Fruit fly (Drosophila melanogaster) whole organism, pupa: ENCODE results near the gene CG32243.

Experiments
- CG10348 ChIP-seq: fragments of 200-800 bp; sonication (Bioruptor generic); IDR thresholded peaks from 2 replicates; pipeline ENCODE4 v1.3.6; 2022; ENCODE audit warnings: missing biosample characterization, missing genetic modification characterization
- CG13204 ChIP-seq: fragments of 200-800 bp; sonication (Bioruptor generic); optimal IDR thresholded peaks from 2 replicates; lab custom pipeline; 2018; ENCODE audit warnings: missing biosample characterization, mild to moderate bottlenecking, missing genetic modification characterization, moderate library complexity
- CG34367 ChIP-seq: fragments of 200-800 bp; sonication (Bioruptor generic); optimal IDR thresholded peaks from 2 replicates; lab custom pipeline; 2018; ENCODE audit warnings: missing biosample characterization, mild to moderate bottlenecking, missing genetic modification characterization
- CG4496 ChIP-seq: fragments of 200-800 bp; sonication (Bioruptor generic); IDR thresholded peaks from 3 replicates; pipeline ENCODE4 v1.3.6; 2022; ENCODE audit warnings: missing biosample characterization, missing genetic modification characterization
- CG8159 ChIP-seq: fragments of 200-800 bp; sonication (Bioruptor generic); optimal IDR thresholded peaks from 3 replicates; lab custom pipeline; 2018; ENCODE audit warnings: missing biosample characterization, mild to moderate bottlenecking, missing genetic modification characterization, moderate library complexity
- CG8301 ChIP-seq: fragments of 200-800 bp; sonication (Bioruptor generic); optimal IDR thresholded peaks from 2 replicates; lab custom pipeline; 2018; ENCODE audit warnings: missing biosample characterization, mild to moderate bottlenecking, missing genetic modification characterization
- CG9948 ChIP-seq: fragments of 200-800 bp; sonication (Bioruptor generic); optimal IDR thresholded peaks from 2 replicates; lab custom pipeline; 2018; ENCODE audit warnings: missing biosample characterization, mild to moderate bottlenecking, missing genetic modification characterization, moderate library complexity
- D1 ChIP-seq: fragments of 200-800 bp; sonication (Bioruptor generic); optimal IDR thresholded peaks from 2 replicates; lab custom pipeline; 2018; ENCODE audit warnings: missing biosample characterization, mild to moderate bottlenecking, missing genetic modification characterization, moderate library complexity
- EcR ChIP-seq: fragments of 200-800 bp; sonication (Bioruptor generic); optimal IDR thresholded peaks from 3 replicates; lab custom pipeline; 2019; ENCODE audit warnings: missing biosample characterization, missing genetic modification characterization, mild to moderate bottlenecking, moderate library complexity, missing genetic modification reagents
- gl ChIP-seq: fragments of 200-800 bp; sonication (Bioruptor generic); optimal IDR thresholded peaks from 2 replicates; lab custom pipeline; 2018; ENCODE audit warnings: missing biosample characterization, mild to moderate bottlenecking, missing genetic modification characterization
- rn ChIP-seq: fragments of 200-800 bp; sonication (Bioruptor generic); IDR thresholded peaks from 2 replicates; pipeline ENCODE4 v1.3.6; 2022; ENCODE audit warnings: missing biosample characterization, missing genetic modification characterization

DNA sequence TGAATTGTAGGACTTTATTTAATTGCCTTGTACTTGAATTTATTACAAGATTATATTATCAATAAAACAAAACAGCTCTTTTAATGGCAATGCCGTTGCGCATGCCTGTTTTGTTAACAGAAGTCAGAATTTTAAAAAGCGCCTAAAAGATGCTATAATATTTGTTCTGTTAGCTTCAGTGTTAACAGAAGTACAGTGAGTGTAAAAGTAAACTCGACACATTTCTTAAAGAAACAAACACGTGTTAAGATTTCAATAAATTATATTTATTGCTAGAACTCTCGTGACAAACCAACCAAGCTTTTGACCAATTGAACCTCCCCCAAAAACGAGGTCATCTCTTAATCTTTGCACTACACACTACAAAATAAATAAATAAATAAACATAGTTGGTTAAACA is 39.6 kb downstream of the CG32243 start:
- no peak for TF ChIP-seq CG8159
- no peak for TF ChIP-seq rn (GFP tag; lab: Robert Waterston, UW)
- no peak for TF ChIP-seq gl (tag; lab: Kevin White, UChicago)
- no peak for TF ChIP-seq CG8301
- TF ChIP-seq CG9948 = no peak
- TF ChIP-seq CG34367 = no peak
- no peak for TF ChIP-seq CG10348 (GFP tag; lab: Robert Waterston, UW)
- TF ChIP-seq EcR (GFP tag; lab: Kevin White, UChicago) = no peak
- TF ChIP-seq CG13204 (GFP tag; lab: Kevin White, UChicago) = no peak
- TF ChIP-seq CG4496 (GFP tag; lab: Robert Waterston, UW) = no peak
- no peak for TF ChIP-seq D1 (tag; lab: Kevin White, UChicago)
